Fruit fly (Drosophila melanogaster) whole organism, embryonic: ENCODE measurements around the gene CG5157.

ENCODE experiments used
- Adf1 ChIP-seq: fragments of 200-800 bp; sonication (Bioruptor generic); IDR thresholded peaks from 2 replicates; pipeline ENCODE4 v1.3.6; 2022; ENCODE audit warnings: missing biosample characterization, missing genetic modification characterization
- BEAF-32 ChIP-seq: fragments of 200-800 bp; sonication (Bioruptor generic); optimal IDR thresholded peaks from 3 replicates; lab custom pipeline; 2017; ENCODE audit warnings: missing biosample characterization, missing genetic modification characterization, mild to moderate bottlenecking, moderate library complexity, missing genetic modification reagents
- Bdp1 ChIP-seq: fragments of 200-800 bp; sonication (Bioruptor generic); optimal IDR thresholded peaks from 3 replicates; lab custom pipeline; 2016; ENCODE audit warnings: missing biosample characterization, missing genetic modification characterization
- Bteb2 ChIP-seq: fragments of 200-800 bp; sonication (Bioruptor generic); optimal IDR thresholded peaks from 2 replicates; lab custom pipeline; 2016; ENCODE audit warnings: missing biosample characterization, missing genetic modification characterization
- CG10267 ChIP-seq: fragments of 200-800 bp; sonication (Bioruptor generic); optimal IDR thresholded peaks from 2 replicates; lab custom pipeline; 2018; ENCODE audit warnings: missing biosample characterization, mild to moderate bottlenecking, missing genetic modification characterization, moderate library complexity
- CG10979 ChIP-seq: fragments of 200-800 bp; sonication (Bioruptor generic); optimal IDR thresholded peaks from 2 replicates; lab custom pipeline; 2018; ENCODE audit warnings: missing biosample characterization, mild to moderate bottlenecking, missing genetic modification characterization, moderate library complexity
- CG12236 ChIP-seq: fragments of 200-800 bp; sonication (Bioruptor generic); optimal IDR thresholded peaks from 2 replicates; lab custom pipeline; 2016; ENCODE audit warnings: missing biosample characterization, missing genetic modification characterization
- CG12659 ChIP-seq: fragments of 200-800 bp; sonication (Bioruptor generic); optimal IDR thresholded peaks from 3 replicates; lab custom pipeline; 2017; ENCODE audit warnings: mild to moderate bottlenecking, missing biosample characterization, missing genetic modification reagents, missing genetic modification characterization
- CG13123 ChIP-seq: fragments of 200-800 bp; sonication (Bioruptor generic); optimal IDR thresholded peaks from 2 replicates; lab custom pipeline; 2016; ENCODE audit warnings: missing biosample characterization, missing genetic modification characterization
- CG13424 ChIP-seq: fragments of 200-800 bp; sonication (Bioruptor generic); optimal IDR thresholded peaks from 2 replicates; lab custom pipeline; 2019; ENCODE audit warnings: missing biosample characterization, mild to moderate bottlenecking, missing genetic modification characterization, moderate library complexity
- CG14441 ChIP-seq: fragments of 200-800 bp; sonication (Bioruptor generic); IDR thresholded peaks from 2 replicates; pipeline ENCODE4 v1.3.6; 2022; ENCODE audit warnings: missing biosample characterization, missing genetic modification characterization
- CG14860 ChIP-seq: fragments of 200-800 bp; sonication (Bioruptor generic); IDR thresholded peaks from 3 replicates; pipeline ENCODE4 v1.3.6; 2022; ENCODE audit warnings: missing biosample characterization, missing genetic modification characterization; ENCODE audit not compliant: partially characterized antibody
- CG15011 ChIP-seq: fragments of 200-800 bp; sonication (Bioruptor generic); optimal IDR thresholded peaks from 3 replicates; lab custom pipeline; 2018; ENCODE audit warnings: missing biosample characterization, mild to moderate bottlenecking, missing genetic modification characterization
- CG17361 ChIP-seq: fragments of 200-800 bp; sonication (Bioruptor generic); IDR thresholded peaks from 3 replicates; pipeline ENCODE4 v1.3.6; 2022; ENCODE audit warnings: missing biosample characterization, missing genetic modification characterization
- CG17829 ChIP-seq: fragments of 200-800 bp; optimal IDR thresholded peaks from 2 replicates; lab custom pipeline; 2019; ENCODE audit warnings: missing biosample characterization, mild to moderate bottlenecking, missing genetic modification characterization, moderate library complexity
- CG1792 ChIP-seq: fragments of 200-800 bp; sonication (Bioruptor generic); optimal IDR thresholded peaks from 2 replicates; lab custom pipeline; 2016; ENCODE audit warnings: missing biosample characterization, missing genetic modification characterization
- CG4328 ChIP-seq: fragments of 200-800 bp; sonication (Bioruptor generic); optimal IDR thresholded peaks from 3 replicates; lab custom pipeline; 2017; ENCODE audit warnings: missing biosample characterization, missing genetic modification reagents, missing genetic modification characterization
- CG4707 ChIP-seq: fragments of 200-800 bp; sonication (Bioruptor generic); optimal IDR thresholded peaks from 2 replicates; lab custom pipeline; 2018; ENCODE audit warnings: missing biosample characterization, mild to moderate bottlenecking, missing genetic modification characterization, moderate library complexity
- CG6689 ChIP-seq: fragments of 200-800 bp; sonication (Bioruptor generic); IDR thresholded peaks from 2 replicates; pipeline ENCODE4 v1.3.6; 2022; ENCODE audit warnings: missing biosample characterization, missing genetic modification characterization
- CG7271 ChIP-seq: fragments of 200-800 bp; sonication (Bioruptor generic); optimal IDR thresholded peaks from 2 replicates; lab custom pipeline; 2018; ENCODE audit warnings: missing biosample characterization, mild to moderate bottlenecking, missing genetic modification characterization, moderate library complexity
- HLH3B ChIP-seq: fragments of 200-800 bp; sonication (Bioruptor generic); IDR thresholded peaks from 2 replicates; pipeline ENCODE4 v1.3.6; 2022; ENCODE audit warnings: missing biosample characterization, missing genetic modification characterization
- Hmx ChIP-seq: fragments of 200-800 bp; sonication (Bioruptor generic); optimal IDR thresholded peaks from 2 replicates; lab custom pipeline; 2016; ENCODE audit warnings: missing biosample characterization, missing genetic modification characterization
- NfI ChIP-seq: fragments of 200-800 bp; sonication (Bioruptor generic); optimal IDR thresholded peaks from 3 replicates; lab custom pipeline; 2018; ENCODE audit warnings: missing biosample characterization, mild to moderate bottlenecking, missing genetic modification characterization, moderate library complexity
- Ravus ChIP-seq: fragments of 200-800 bp; sonication (Bioruptor generic); IDR thresholded peaks from 2 replicates; pipeline ENCODE4 v1.3.6; 2022; ENCODE audit warnings: missing biosample characterization, missing genetic modification characterization
- Rfx ChIP-seq: fragments of 200-800 bp; sonication (Bioruptor generic); IDR thresholded peaks from 2 replicates; pipeline ENCODE4 v1.3.6; 2022; ENCODE audit warnings: missing biosample characterization, missing genetic modification characterization
- Vsx1 ChIP-seq: fragments of 200-800 bp; sonication (Bioruptor generic); optimal IDR thresholded peaks from 2 replicates; lab custom pipeline; 2017; ENCODE audit warnings: missing biosample characterization, mild to moderate bottlenecking, missing genetic modification characterization, missing genetic modification reagents
- abd-A ChIP-seq: fragments of 200-800 bp; sonication (Bioruptor generic); optimal IDR thresholded peaks from 3 replicates; lab custom pipeline; 2019; ENCODE audit warnings: missing biosample characterization, mild to moderate bottlenecking, missing genetic modification characterization, moderate library complexity
- al ChIP-seq: fragments of 200-800 bp; sonication (Bioruptor generic); IDR thresholded peaks from 2 replicates; pipeline ENCODE4 v1.3.6; 2022; ENCODE audit warnings: missing biosample characterization, missing genetic modification characterization
- bcd ChIP-seq: fragments of 200-800 bp; sonication (Bioruptor generic); optimal IDR thresholded peaks from 2 replicates; lab custom pipeline; 2017; ENCODE audit warnings: missing biosample characterization, mild to moderate bottlenecking, missing genetic modification characterization
- br ChIP-seq: fragments of >200 bp; optimal IDR thresholded peaks from 2 replicates; lab custom pipeline; 2017
- corto ChIP-seq: fragments of 200-800 bp; sonication (Bioruptor generic); optimal IDR thresholded peaks from 2 replicates; lab custom pipeline; 2016; ENCODE audit warnings: missing biosample characterization, mild to moderate bottlenecking, missing genetic modification characterization, moderate library complexity
- crc ChIP-seq: fragments of 200-800 bp; sonication (Bioruptor generic); optimal IDR thresholded peaks from 2 replicates; lab custom pipeline; 2016; ENCODE audit warnings: missing biosample characterization, missing genetic modification characterization
- cwo ChIP-seq: fragments of 200-800 bp; sonication (Bioruptor generic); optimal IDR thresholded peaks from 3 replicates; lab custom pipeline; 2017; ENCODE audit warnings: missing biosample characterization, missing genetic modification characterization, mild to moderate bottlenecking, moderate library complexity, missing genetic modification reagents
- disco-r ChIP-seq: fragments of 200-800 bp; sonication (Bioruptor generic); optimal IDR thresholded peaks from 2 replicates; lab custom pipeline; 2016; ENCODE audit warnings: missing biosample characterization, missing genetic modification characterization
- dmrt11E ChIP-seq: fragments of 200-800 bp; sonication (Bioruptor generic); optimal IDR thresholded peaks from 3 replicates; lab custom pipeline; 2018; ENCODE audit warnings: missing biosample characterization, mild to moderate bottlenecking, missing genetic modification characterization, moderate library complexity
- fru ChIP-seq: fragments of >200 bp; optimal IDR thresholded peaks from 2 replicates; lab custom pipeline; 2017
- fu2 ChIP-seq: fragments of 200-800 bp; sonication (Bioruptor generic); optimal IDR thresholded peaks from 2 replicates; lab custom pipeline; 2016; ENCODE audit warnings: missing biosample characterization, missing genetic modification characterization
- gem ChIP-seq: fragments of 200-800 bp; sonication (Bioruptor generic); optimal IDR thresholded peaks from 2 replicates; lab custom pipeline; 2019; ENCODE audit warnings: missing biosample characterization, mild to moderate bottlenecking, missing genetic modification characterization, moderate library complexity
- gfzf ChIP-seq: fragments of 200-800 bp; sonication (Bioruptor generic); optimal IDR thresholded peaks from 2 replicates; lab custom pipeline; 2016; ENCODE audit warnings: missing biosample characterization, mild to moderate bottlenecking, missing genetic modification characterization, moderate library complexity
- gt ChIP-seq: fragments of 200-800 bp; sonication (Bioruptor generic); IDR thresholded peaks from 2 replicates; pipeline ENCODE4 v1.3.6; 2022; ENCODE audit warnings: missing biosample characterization, missing genetic modification characterization
- ham ChIP-seq: fragments of 200-800 bp; sonication (Bioruptor generic); IDR thresholded peaks from 2 replicates; pipeline ENCODE4 v1.3.6; 2022; ENCODE audit warnings: missing biosample characterization, missing genetic modification characterization
- hb ChIP-seq: fragments of 200-800 bp; sonication (Bioruptor generic); IDR thresholded peaks from 3 replicates; pipeline ENCODE4 v1.3.6; 2022; ENCODE audit warnings: missing biosample characterization, missing genetic modification characterization; ENCODE audit not compliant: partially characterized antibody
- hkb ChIP-seq, 2 experiments: fragments of 200-800 bp in 1 of 2; fragments of >200 bp in 1 of 2; sonication (Bioruptor generic) in 1 of 2; IDR thresholded peaks in 1 of 2; optimal IDR thresholded peaks in 1 of 2; 2 replicates each; pipeline versions ENCODE4 v1.3.6 to Lab custom; 2017 to 2022; ENCODE audit warnings: missing biosample characterization in 1 of 2, missing genetic modification characterization in 1 of 2
- ind ChIP-seq: fragments of 200-800 bp; sonication (Bioruptor generic); optimal IDR thresholded peaks from 3 replicates; lab custom pipeline; 2016; ENCODE audit warnings: missing biosample characterization, missing genetic modification characterization
- insv ChIP-seq, 2 experiments: fragments of 200-800 bp; sonication (Bioruptor generic); optimal IDR thresholded peaks; 3 replicates each; lab custom pipeline; 2016 to 2018; ENCODE audit warnings: missing biosample characterization in 2 of 2, missing genetic modification characterization in 2 of 2
- maf-S ChIP-seq: fragments of 200-800 bp; sonication (Bioruptor generic); optimal IDR thresholded peaks from 2 replicates; lab custom pipeline; 2016; ENCODE audit warnings: missing biosample characterization, missing genetic modification characterization
- scrt ChIP-seq: fragments of 200-800 bp; sonication (Bioruptor generic); optimal IDR thresholded peaks from 2 replicates; lab custom pipeline; 2018; ENCODE audit warnings: missing biosample characterization, mild to moderate bottlenecking, missing genetic modification characterization, moderate library complexity
- so ChIP-seq: fragments of 200-800 bp; sonication (Bioruptor generic); IDR thresholded peaks from 3 replicates; pipeline ENCODE4 v1.3.6; 2022; ENCODE audit warnings: missing biosample characterization, missing genetic modification characterization
- tup ChIP-seq: fragments of 200-800 bp; sonication (Bioruptor generic); optimal IDR thresholded peaks from 2 replicates; lab custom pipeline; 2016; ENCODE audit warnings: missing biosample characterization, mild to moderate bottlenecking, missing genetic modification characterization, moderate library complexity

CG5157 gene

DNA sequence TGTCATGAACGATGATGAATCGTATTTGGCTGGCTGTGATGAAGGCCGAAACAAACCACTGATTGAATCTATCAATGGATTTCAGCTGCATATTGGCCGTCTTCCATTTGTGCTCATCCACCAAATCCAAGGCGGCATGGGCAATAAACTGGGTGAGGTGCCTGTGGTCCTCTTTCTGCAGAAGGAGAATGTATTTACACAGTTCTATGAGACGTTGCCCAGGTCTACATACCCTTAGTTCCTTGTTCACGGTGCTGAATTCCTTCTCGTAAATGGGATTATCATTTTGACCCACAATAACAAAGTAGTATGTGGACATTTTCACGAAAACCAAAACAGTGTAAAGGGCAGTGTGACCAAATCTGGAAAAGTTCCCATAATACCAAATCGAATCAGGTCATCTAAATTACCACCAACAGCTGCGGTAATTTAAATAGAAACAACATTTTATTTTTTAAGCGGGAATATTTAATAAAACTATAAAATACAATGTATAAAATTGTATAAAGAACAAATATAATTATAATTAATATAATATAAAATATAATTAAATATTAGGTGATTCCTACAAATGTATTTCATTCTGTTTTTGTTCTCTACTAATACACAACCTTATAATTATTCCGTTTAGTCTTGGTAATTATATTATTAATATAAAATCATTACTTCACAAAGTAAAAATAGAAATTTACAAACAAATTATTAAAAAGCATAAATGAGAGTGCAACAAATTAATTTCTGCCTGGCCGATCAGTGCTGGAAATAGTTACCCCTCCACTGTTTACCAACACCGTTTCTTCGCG is 6.2 kb downstream of the CG5157 start, which contains the start of the genes Trs20 and elg1 (continued):
- TF ChIP-seq CG10979 (tag; lab: Kevin White, UChicago) (peak; percentile 65), HLH3B (GFP tag; lab: Robert Waterston, UW) (peak; percentile 54; the same call in 1 of the 2 replicates), CG4707 (GFP tag; lab: Kevin White, UChicago) (no peak), CG13123 (GFP tag; lab: Kevin White, UChicago) (no peak), CG12659 (GFP tag; lab: Kevin White, UChicago) (peak; percentile 59), scrt (GFP tag; lab: Kevin White, UChicago) (no peak), Vsx1 (GFP tag; lab: Kevin White, UChicago) (peak; percentile 59), NfI (GFP tag; lab: Kevin White, UChicago) (peak; percentile 54), Ravus (GFP tag; lab: Robert Waterston, UW) (no peak), bcd (GFP tag; lab: Kevin White, UChicago) (peak; percentile 2), CG12236 (no peak), Adf1 (GFP tag; lab: Robert Waterston, UW) (no peak), gem (tag; lab: Kevin White, UChicago) (peak; percentile 81), so (GFP tag; lab: Robert Waterston, UW) (no peak), gt (GFP tag; lab: Robert Waterston, UW) (no peak), gfzf (GFP tag; lab: Kevin White, UChicago) (peak; percentile 73), ham (GFP tag; lab: Robert Waterston, UW) (no peak), corto (peak; percentile 2), al (GFP tag; lab: Robert Waterston, UW) (peak; percentile 39; the same call in 1 of the 2 replicates), CG14441 (GFP tag; lab: Robert Waterston, UW) (no peak), CG6689 (GFP tag; lab: Robert Waterston, UW) (peak; percentile 44; the same call in 1 of the 2 replicates), cwo (peak; percentile 33), insv (GFP tag; optimal IDR thresholded peaks at IDR 0.05; lab: Kevin White, UChicago) (peak in 1 of 2 experiments; percentile 35), CG7271 (peak; percentile 13), abd-A (tag; lab: Kevin White, UChicago) (no peak), tup (no peak), CG4328 (GFP tag; lab: Kevin White, UChicago) (peak; percentile 39), fu2 (GFP tag; lab: Kevin White, UChicago) (no peak), disco-r (no peak), hkb (optimal IDR thresholded peaks at IDR 0.05; lab: Kevin White, UChicago) (no peak), hkb (GFP tag; IDR thresholded peaks at IDR 0.05; lab: Robert Waterston, UW) (0 out of 2 replicates have a peak, but pooled peaks have one; percentile 25), CG15011 (no peak), CG1792 (GFP tag; lab: Kevin White, UChicago) (no peak), BEAF-32 (peak; percentile 9), crc (GFP tag; lab: Kevin White, UChicago) (no peak), ind (peak; percentile 39), dmrt11E (tag; lab: Kevin White, UChicago) (peak; percentile 59), maf-S (no peak), CG14860 (GFP tag; lab: Robert Waterston, UW) (no peak), br (no peak), Bteb2 (GFP tag; lab: Kevin White, UChicago) (no peak), CG13424 (tag; lab: Kevin White, UChicago) (peak; percentile 73), CG17361 (peak; percentile 88; the same call in 2 of the 3 replicates), fru (no peak), Bdp1 (no peak), CG17829 (tag; lab: Kevin White, UChicago) (peak; percentile 75), hb (GFP tag; lab: Robert Waterston, UW) (no peak), Rfx (peak; percentile 65), CG10267 (tag; lab: Kevin White, UChicago) (peak; percentile 94), Hmx (no peak)
